Worm (Caenorhabditis elegans): ENCODE results near the gene lgc-8.

The lgc-8 gene

ce11 chrIV:14767693-14768251 lies 52.2 kb downstream of the lgc-8 start, which contains the start of the genes mrps-7 and Y57G11C.3 (continued):
- TF ChIP-seq sptf-1 (tag; optimal IDR thresholded peaks at IDR 0.05) (no peak), lin-13 (GFP tag; optimal IDR thresholded peaks at IDR 0.05) (peak; percentile 95), ceh-88 (GFP tag; IDR thresholded peaks at IDR 0.05) (peak; percentile 83), fkh-10 (GFP tag; optimal IDR thresholded peaks at IDR 0.05) (peak; percentile 88), lin-14 (GFP tag; optimal IDR thresholded peaks at IDR 0.05) (peak; percentile 96), fkh-4 (tag; optimal IDR thresholded peaks at IDR 0.05; ENCODE audit: borderline replicate concordance) (peak; percentile 57), ztf-11 (tag; optimal IDR thresholded peaks at IDR 0.05) (peak in 1 of 2 experiments; percentile 72), aly-2 (tag; optimal IDR thresholded peaks at IDR 0.05) (peak; percentile 94), nhr-76 (tag; optimal IDR thresholded peaks at IDR 0.05) (no peak), elt-3 (tag; optimal IDR thresholded peaks at IDR 0.05) (peak in 3 of 6 experiments; percentile 42 to 93 (median 91)), swsn-7 (tag; optimal IDR thresholded peaks at IDR 0.05) (peak; percentile 96), zip-4 (GFP tag; optimal IDR thresholded peaks at IDR 0.05) (peak; percentile 92), nhr-237 (tag; optimal IDR thresholded peaks at IDR 0.05) (peak; percentile 91), sox-4 (tag; optimal IDR thresholded peaks at IDR 0.05) (peak; percentile 71), fkh-8 (tag; optimal IDR thresholded peaks at IDR 0.05) (peak; percentile 95), aha-1 (tag; optimal IDR thresholded peaks at IDR 0.05) (peak; percentile 71), egl-13 (tag; optimal IDR thresholded peaks at IDR 0.05) (peak; percentile 83), nhr-84 (tag; optimal IDR thresholded peaks at IDR 0.05) (no peak), F16B12.6 (tag; optimal IDR thresholded peaks at IDR 0.05) (peak; percentile 60), ztf-4 (tag; optimal IDR thresholded peaks at IDR 0.05) (peak; percentile 70), lin-35 (GFP tag; optimal IDR thresholded peaks at IDR 0.05) (peak; percentile 89 to 94), sup-37 (GFP tag; optimal IDR thresholded peaks at IDR 0.05) (peak; percentile 78), nhr-90 (tag; optimal IDR thresholded peaks at IDR 0.05; ENCODE audit: poor library complexity) (peak; percentile 96), skn-1 (tag; optimal IDR thresholded peaks at IDR 0.05) (peak; percentile 93), lin-39 (tag; optimal IDR thresholded peaks at IDR 0.05) (peak; percentile 89), nhr-12 (tag; optimal IDR thresholded peaks at IDR 0.05) (peak; percentile 33), ama-1 (optimal IDR thresholded peaks at IDR 0.05) (peak; percentile 84), ceh-63 (GFP tag; optimal IDR thresholded peaks at IDR 0.05) (no peak), mab-9 (GFP tag; IDR thresholded peaks at IDR 0.05) (peak; percentile 82), pqm-1 (tag; optimal IDR thresholded peaks at IDR 0.05) (peak; percentile 13), unc-62 (GFP tag; optimal IDR thresholded peaks at IDR 0.05) (no peak), elt-2 (tag; optimal IDR thresholded peaks at IDR 0.05) (peak; percentile 65), mdl-1 (tag; optimal IDR thresholded peaks at IDR 0.05) (peak in 1 of 2 experiments; percentile 93), unc-130 (tag; optimal IDR thresholded peaks at IDR 0.05) (peak; percentile 93), ces-1 (GFP tag; optimal IDR thresholded peaks at IDR 0.05) (no peak), blmp-1 (tag; optimal IDR thresholded peaks at IDR 0.05) (peak; percentile 71), fos-1 (tag; optimal IDR thresholded peaks at IDR 0.05) (peak; percentile 92), irx-1 (tag; optimal IDR thresholded peaks at IDR 0.05) (peak; percentile 89), nhr-11 (tag; optimal IDR thresholded peaks at IDR 0.05) (peak; percentile 77), unc-98 (GFP tag; IDR thresholded peaks at IDR 0.05) (no peak), nhr-19 (GFP tag; conservative IDR thresholded peaks at IDR 0.05) (peak; percentile 94), Y116A8C.19 (tag; optimal IDR thresholded peaks at IDR 0.05; ENCODE audit: borderline replicate concordance) (no peak), mef-2 (tag; optimal IDR thresholded peaks at IDR 0.05) (peak; percentile 82), ceh-90 (tag; optimal IDR thresholded peaks at IDR 0.05) (peak; percentile 50), snpc-4 (tag; optimal IDR thresholded peaks at IDR 0.05) (peak; percentile 89), unc-86 (tag; optimal IDR thresholded peaks at IDR 0.05) (peak; percentile 93), nhr-28 (tag; optimal IDR thresholded peaks at IDR 0.05) (no peak), xbp-1 (tag; optimal IDR thresholded peaks at IDR 0.05) (peak; percentile 94), C34B4.2 (tag; optimal IDR thresholded peaks at IDR 0.05) (peak; percentile 54), hlh-4 (tag; optimal IDR thresholded peaks at IDR 0.05) (no peak), efl-1 (optimal IDR thresholded peaks at IDR 0.05) (peak; percentile 91 to 95), efl-1 (GFP tag; optimal IDR thresholded peaks at IDR 0.05 in 1 of 2) (peak; percentile 84 to 99), unc-30 (tag; optimal IDR thresholded peaks at IDR 0.05) (no peak), nhr-71 (tag; optimal IDR thresholded peaks at IDR 0.05) (peak; percentile 97)

Data from whole organism, L1 larva.